Fruit fly (Drosophila melanogaster): ENCODE results near the gene RpL13A.

RpL13A gene

dm6 chr3R:5647705-5648568 lies 23.7 kb downstream of the RpL13A start (continued):
- TF ChIP-seq otp (GFP tag; IDR thresholded peaks at IDR 0.05), result no peak
- no peak for TF ChIP-seq CoRest (tag; optimal IDR thresholded peaks at IDR 0.05)

dm6 chr3R:5648569-5649476 lies 24.5 kb downstream of the RpL13A start, which contains the start of the genes MTA1-like and Sec23:
Gene MTA1-like (minus strand): TSS chr3R:5648738.
Gene Sec23 (plus strand): TSS chr3R:5649065.
- TF ChIP-seq gcm2 (GFP tag; optimal IDR thresholded peaks at IDR 0.05) (peak; percentile 47), CG18599 (GFP tag; optimal IDR thresholded peaks at IDR 0.05) (peak; percentile 38), CG13287 (GFP tag; IDR thresholded peaks at IDR 0.05; ENCODE audit: partially characterized antibody) (peak; percentile 90), D19B (GFP tag; optimal IDR thresholded peaks at IDR 0.05) (peak; percentile 18), Deaf1 (tag; optimal IDR thresholded peaks at IDR 0.05) (peak; percentile 19), CG15514 (GFP tag; optimal IDR thresholded peaks at IDR 0.05) (peak; percentile 36), CG2678 (tag; optimal IDR thresholded peaks at IDR 0.05) (peak; percentile 65), zfh1 (GFP tag; IDR thresholded peaks at IDR 0.05) (0 out of 3 replicates have a peak, but pooled peaks have one; percentile 27), fu2 (GFP tag; optimal IDR thresholded peaks at IDR 0.05) (peak; percentile 12), tin (GFP tag; optimal IDR thresholded peaks at IDR 0.05) (peak; percentile 57), so (GFP tag; IDR thresholded peaks at IDR 0.05) (no peak), caup (GFP tag; optimal IDR thresholded peaks at IDR 0.05; ENCODE audit: severe bottlenecking) (peak; percentile 23), CG3847 (GFP tag; IDR thresholded peaks at IDR 0.05) (peak; percentile 61), CG4424 (GFP tag; optimal IDR thresholded peaks at IDR 0.05) (peak; percentile 56), Hmx (GFP tag; optimal IDR thresholded peaks at IDR 0.05) (no peak), CG10654 (GFP tag; optimal IDR thresholded peaks at IDR 0.05) (peak; percentile 44), CG6272 (GFP tag; IDR thresholded peaks at IDR 0.05) (peak; percentile 68; the same call in 1 of the 2 replicates), CG2116 (GFP tag; optimal IDR thresholded peaks at IDR 0.05) (peak; percentile 97), CG12391 (tag; optimal IDR thresholded peaks at IDR 0.05) (peak; percentile 78), B-H1 (GFP tag; IDR thresholded peaks at IDR 0.05) (no peak), p53 (GFP tag; optimal IDR thresholded peaks at IDR 0.05) (no peak), al (GFP tag; IDR thresholded peaks at IDR 0.05) (peak; percentile 54), Adf1 (GFP tag; IDR thresholded peaks at IDR 0.05) (no peak), CG34224 (GFP tag; IDR thresholded peaks at IDR 0.05; ENCODE audit: partially characterized antibody) (peak; percentile 85), fd3F (GFP tag; optimal IDR thresholded peaks at IDR 0.05) (no peak), Fer3 (tag; optimal IDR thresholded peaks at IDR 0.05) (peak; percentile 8), Hr51 (GFP tag; optimal IDR thresholded peaks at IDR 0.05) (peak; percentile 28 to 40), MBD-R2 (GFP tag; IDR thresholded peaks at IDR 0.05) (peak; percentile 22; the same call in 1 of the 2 replicates), CG4854 (GFP tag; optimal IDR thresholded peaks at IDR 0.05) (no peak), tgo (GFP tag; IDR thresholded peaks at IDR 0.05) (peak; percentile 40; the same call in 1 of the 3 replicates), grn (GFP tag; optimal IDR thresholded peaks at IDR 0.05) (peak; percentile 30), CG13123 (GFP tag; optimal IDR thresholded peaks at IDR 0.05) (peak; percentile 12), CG18619 (GFP tag; optimal IDR thresholded peaks at IDR 0.05) (peak; percentile 57), CG12942 (GFP tag; optimal IDR thresholded peaks at IDR 0.05) (peak; percentile 52), chn (GFP tag; optimal IDR thresholded peaks at IDR 0.05) (peak; percentile 21), bbx (GFP tag; IDR thresholded peaks at IDR 0.05; ENCODE audit: partially characterized antibody) (peak; percentile 90), ase (GFP tag; IDR thresholded peaks at IDR 0.05) (no peak), sisA (GFP tag; IDR thresholded peaks at IDR 0.05) (peak; percentile 55), CG17829 (tag; optimal IDR thresholded peaks at IDR 0.05) (peak; percentile 78), Dek (tag; optimal IDR thresholded peaks at IDR 0.05) (peak; percentile 58), CG7963 (GFP tag; IDR thresholded peaks at IDR 0.05; ENCODE audit: partially characterized antibody) (peak; percentile 74; the same call in 2 of the 3 replicates)

Measured in whole organism, embryonic.